Worm (Caenorhabditis elegans) whole organism, L1 larva: ENCODE measurements around the gene K07C5.13.
A peak's percentile ranks its signal among the peaks of the same experiment; 100 is the strongest.

Source experiments
- C16A3.4 ChIP-seq: fragments of 150-350 bp; optimal IDR thresholded peaks from 2 replicates; lab custom pipeline; 2014; ENCODE audit warnings: missing biosample characterization, missing genetic modification characterization
- alr-1 ChIP-seq: fragments of 200-800 bp; sonication (Bioruptor generic); optimal IDR thresholded peaks from 2 replicates; lab custom pipeline; 2018; ENCODE audit warnings: borderline replicate concordance, mild to moderate bottlenecking, missing genetic modification characterization, missing compliant biosample characterization
- blmp-1 ChIP-seq: fragments of 150-350 bp; optimal IDR thresholded peaks from 2 replicates; lab custom pipeline; 2014; ENCODE audit warnings: missing biosample characterization, missing genetic modification characterization
- ceh-63 ChIP-seq: fragments of 200-800 bp; sonication (Bioruptor generic); optimal IDR thresholded peaks from 2 replicates; lab custom pipeline; 2018; ENCODE audit warnings: mild to moderate bottlenecking, missing genetic modification characterization, missing compliant biosample characterization
- ceh-8 ChIP-seq: fragments of 200-800 bp; sonication (Bioruptor generic); optimal IDR thresholded peaks from 2 replicates; lab custom pipeline; 2018; ENCODE audit warnings: mild to moderate bottlenecking, missing genetic modification characterization, moderate library complexity, missing compliant biosample characterization
- efl-1 ChIP-seq, 4 experiments: fragments of 150-350 bp; optimal IDR thresholded peaks in 3 of 4; peaks in 1 of 4; 1 replicate in 1 of 4; 2 replicates in 3 of 4; lab custom pipeline; 2014; ENCODE audit warnings: missing biosample characterization in 2 of 4, missing genetic modification characterization in 2 of 4, missing genetic modification reagents in 2 of 4
- elt-2 ChIP-seq: sonication (generic microtip); optimal IDR thresholded peaks from 2 replicates; lab custom pipeline; 2016; ENCODE audit warnings: missing genetic modification characterization, mild to moderate bottlenecking, inconsistent platforms, missing compliant biosample characterization, missing genetic modification reagents
- elt-3 ChIP-seq, 6 experiments: fragments of 150-350 bp in 1 of 6; sonication (generic microtip); optimal IDR thresholded peaks; 2 replicates each; lab custom pipeline; 2017 to 2018; ENCODE audit warnings: missing biosample characterization in 6 of 6, missing genetic modification characterization in 6 of 6, inconsistent platforms in 1 of 6
- fkh-10 ChIP-seq: sonication (generic microtip); optimal IDR thresholded peaks from 2 replicates; lab custom pipeline; 2017; ENCODE audit warnings: missing biosample characterization, missing genetic modification reagents, missing genetic modification characterization
- fkh-4 ChIP-seq: sonication (generic microtip); optimal IDR thresholded peaks from 2 replicates; lab custom pipeline; 2016; ENCODE audit warnings: missing compliant biosample characterization, missing genetic modification characterization, borderline replicate concordance
- fkh-8 ChIP-seq: sonication (generic microtip); optimal IDR thresholded peaks from 2 replicates; lab custom pipeline; 2016; ENCODE audit warnings: mild to moderate bottlenecking, missing genetic modification characterization, missing compliant biosample characterization
- fos-1 ChIP-seq: fragments of 150-350 bp; optimal IDR thresholded peaks from 2 replicates; lab custom pipeline; 2014; ENCODE audit warnings: missing biosample characterization, missing genetic modification characterization
- hlh-4 ChIP-seq: sonication (generic microtip); optimal IDR thresholded peaks from 2 replicates; lab custom pipeline; 2016; ENCODE audit warnings: mild to moderate bottlenecking, missing genetic modification characterization, missing compliant biosample characterization
- isw-1 ChIP-seq: fragments of 200-800 bp; sonication (Bioruptor generic); IDR thresholded peaks from 2 replicates; pipeline ENCODE4 v1.3.6; 2022; ENCODE audit warnings: missing genetic modification characterization, missing compliant biosample characterization
- lin-13 ChIP-seq: fragments of 150-350 bp; optimal IDR thresholded peaks from 2 replicates; lab custom pipeline; 2014; ENCODE audit warnings: missing biosample characterization, missing genetic modification reagents, missing genetic modification characterization
- lin-14 ChIP-seq: fragments of 200-800 bp; sonication (Bioruptor generic); optimal IDR thresholded peaks from 2 replicates; lab custom pipeline; 2018; ENCODE audit warnings: mild to moderate bottlenecking, missing genetic modification characterization, moderate library complexity, missing compliant biosample characterization
- lin-15B ChIP-seq: fragments of 150-350 bp; sonication (generic microtip); optimal IDR thresholded peaks from 3 replicates; lab custom pipeline; 2014; ENCODE audit warnings: missing biosample characterization, missing genetic modification characterization
- lin-35 ChIP-seq, 2 experiments: fragments of 150-350 bp; optimal IDR thresholded peaks; 2 replicates each; lab custom pipeline; 2014; ENCODE audit warnings: missing biosample characterization in 2 of 2, missing genetic modification characterization in 2 of 2, missing genetic modification reagents in 2 of 2
- lsy-2 ChIP-seq, 2 experiments: fragments of 150-350 bp; optimal IDR thresholded peaks; 2 replicates each; lab custom pipeline; 2014; ENCODE audit warnings: missing biosample characterization in 2 of 2, missing genetic modification characterization in 2 of 2
- mab-9 ChIP-seq: fragments of 200-800 bp; sonication (Bioruptor generic); IDR thresholded peaks from 2 replicates; pipeline ENCODE4 v1.3.6; 2022; ENCODE audit warnings: missing genetic modification reagents, missing genetic modification characterization, missing compliant biosample characterization
- mdl-1 ChIP-seq, 2 experiments: fragments of 150-350 bp; optimal IDR thresholded peaks; 2 replicates each; lab custom pipeline; 2014 to 2017; ENCODE audit warnings: missing biosample characterization in 2 of 2, missing genetic modification characterization in 2 of 2, inconsistent platforms in 1 of 2
- mef-2 ChIP-seq: fragments of 150-350 bp; optimal IDR thresholded peaks from 2 replicates; lab custom pipeline; 2014; ENCODE audit warnings: missing biosample characterization, missing genetic modification characterization
- nhr-11 ChIP-seq: fragments of 150-350 bp; optimal IDR thresholded peaks from 2 replicates; lab custom pipeline; 2014; ENCODE audit warnings: missing biosample characterization, missing genetic modification characterization
- nhr-20 ChIP-seq: sonication (generic microtip); optimal IDR thresholded peaks from 2 replicates; lab custom pipeline; 2016; ENCODE audit warnings: mild to moderate bottlenecking, missing genetic modification characterization, missing compliant biosample characterization
- nhr-237 ChIP-seq: fragments of 150-350 bp; optimal IDR thresholded peaks from 2 replicates; lab custom pipeline; 2014; ENCODE audit warnings: missing biosample characterization, missing genetic modification characterization
- nhr-71 ChIP-seq: sonication (generic microtip); optimal IDR thresholded peaks from 2 replicates; lab custom pipeline; 2016; ENCODE audit warnings: mild to moderate bottlenecking, missing genetic modification characterization, moderate library complexity, missing compliant biosample characterization
- nhr-76 ChIP-seq: sonication (generic microtip); optimal IDR thresholded peaks from 2 replicates; lab custom pipeline; 2017; ENCODE audit warnings: missing biosample characterization, missing genetic modification characterization
- nhr-84 ChIP-seq: sonication (generic microtip); optimal IDR thresholded peaks from 2 replicates; lab custom pipeline; 2017; ENCODE audit warnings: missing biosample characterization, missing genetic modification characterization
- nhr-85 ChIP-seq: sonication (generic microtip); peaks from one replicate; lab custom pipeline; 2016; ENCODE audit warnings: missing genetic modification characterization, inconsistent platforms, missing compliant biosample characterization
- nhr-90 ChIP-seq: sonication (generic microtip); optimal IDR thresholded peaks from 2 replicates; lab custom pipeline; 2016; ENCODE audit warnings: mild to moderate bottlenecking, missing genetic modification characterization, missing compliant biosample characterization; ENCODE audit not compliant: poor library complexity
- snpc-4 ChIP-seq: fragments of 150-350 bp; optimal IDR thresholded peaks from 2 replicates; lab custom pipeline; 2014; ENCODE audit warnings: missing biosample characterization, missing genetic modification characterization
- snu-23 ChIP-seq: sonication (generic microtip); optimal IDR thresholded peaks from 2 replicates; lab custom pipeline; 2016; ENCODE audit warnings: missing genetic modification characterization, missing compliant biosample characterization
- sox-4 ChIP-seq: sonication (generic microtip); optimal IDR thresholded peaks from 2 replicates; lab custom pipeline; 2016; ENCODE audit warnings: missing genetic modification characterization, missing compliant biosample characterization
- tbx-2 ChIP-seq: sonication (generic microtip); optimal IDR thresholded peaks from 2 replicates; lab custom pipeline; 2016; ENCODE audit warnings: missing genetic modification characterization, missing compliant biosample characterization
- tlp-1 ChIP-seq: fragments of 150-350 bp; optimal IDR thresholded peaks from 2 replicates; lab custom pipeline; 2014; ENCODE audit warnings: missing biosample characterization, missing genetic modification characterization
- vab-15 ChIP-seq: sonication (generic microtip); optimal IDR thresholded peaks from 2 replicates; lab custom pipeline; 2017; ENCODE audit warnings: missing genotype, mild to moderate bottlenecking, missing genetic modification characterization, missing compliant biosample characterization
- xbp-1 ChIP-seq: sonication (generic microtip); optimal IDR thresholded peaks from 2 replicates; lab custom pipeline; 2016; ENCODE audit warnings: missing genetic modification characterization, missing compliant biosample characterization
- zip-4 ChIP-seq: fragments of 200-800 bp; sonication (Bioruptor generic); optimal IDR thresholded peaks from 2 replicates; lab custom pipeline; 2018; ENCODE audit warnings: mild to moderate bottlenecking, missing genetic modification characterization, moderate library complexity, missing compliant biosample characterization

Gene K07C5.13

ce11 chrV:10363834-10364233, 22.0 kb downstream of the K07C5.13 start:
- TF ChIP-seq ceh-63 (GFP tag; lab: Kevin White, UChicago) (no peak), nhr-76 (tag; lab: Kevin White, UChicago) (no peak), xbp-1 (tag; lab: Kevin White, UChicago) (no peak), hlh-4 (no peak), zip-4 (GFP tag; lab: Kevin White, UChicago) (no peak), isw-1 (GFP tag; lab: Robert Waterston, UW) (no peak), mef-2 (no peak), lin-14 (GFP tag; lab: Kevin White, UChicago) (no peak), efl-1 (optimal IDR thresholded peaks at IDR 0.05; lab: Kevin White, UChicago) (no peak), efl-1 (GFP tag; optimal IDR thresholded peaks at IDR 0.05 in 1 of 2; lab: Kevin White, UChicago) (no peak), vab-15 (tag; lab: Kevin White, UChicago) (no peak), sox-4 (no peak), nhr-85 (tag; lab: Kevin White, UChicago) (no peak), alr-1 (tag; lab: Kevin White, UChicago) (no peak), lsy-2 (tag; optimal IDR thresholded peaks at IDR 0.05; lab: Kevin White, UChicago) (no peak), snu-23 (GFP tag; lab: Kevin White, UChicago) (no peak), fkh-4 (tag; lab: Kevin White, UChicago) (no peak), nhr-11 (tag; lab: Kevin White, UChicago) (no peak), lin-35 (GFP tag; optimal IDR thresholded peaks at IDR 0.05; lab: Kevin White, UChicago) (no peak), lin-15B (no peak), nhr-84 (tag; lab: Kevin White, UChicago) (no peak)

DNA sequence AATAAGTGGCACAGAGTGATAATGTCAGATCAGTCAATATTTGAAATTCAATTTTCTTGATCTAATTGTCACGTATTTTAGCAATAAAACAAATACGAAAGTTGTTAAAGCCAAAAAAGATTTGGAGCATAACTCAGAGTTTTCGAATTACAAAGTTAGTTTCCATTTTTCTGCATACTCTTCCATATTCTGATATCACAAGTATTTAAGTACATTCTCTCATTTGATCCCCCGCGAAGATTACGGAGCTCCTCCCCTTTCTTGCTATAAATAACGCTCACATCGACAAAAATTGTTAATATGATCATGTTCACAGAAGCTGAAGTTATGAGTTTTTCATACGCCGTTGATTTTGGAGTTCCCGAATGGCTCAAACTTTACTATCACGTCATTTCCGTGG, 26.4 kb downstream of the K07C5.13 start, which contains the start of gene sri-20:
Gene sri-20 (plus strand): TSS at position 301 of the 400 bp plus-strand sequence.
- TF ChIP-seq fos-1 (no peak), lin-13 (no peak), mab-9 (GFP tag; lab: Robert Waterston, UW) (no peak), nhr-237 (tag; lab: Kevin White, UChicago) (no peak), fkh-4 (tag; lab: Kevin White, UChicago) (no peak), efl-1 (optimal IDR thresholded peaks at IDR 0.05; lab: Kevin White, UChicago) (no peak), efl-1 (GFP tag; optimal IDR thresholded peaks at IDR 0.05 in 1 of 2; lab: Kevin White, UChicago) (peak in 1 of 2 experiments; percentile 75)

ce11 chrV:10371177-10371576, 29.3 kb downstream of the K07C5.13 start:
- peak; percentile 49 for TF ChIP-seq nhr-71
- peak; percentile 72 for TF ChIP-seq nhr-20
- TF ChIP-seq snu-23 (GFP tag; lab: Kevin White, UChicago): peak; percentile 52
- no peak for TF ChIP-seq tlp-1 (tag; lab: Kevin White, UChicago)
- TF ChIP-seq lin-14 (GFP tag; lab: Kevin White, UChicago): peak; percentile 68
- TF ChIP-seq elt-2 (tag; lab: Kevin White, UChicago): peak; percentile 76
- TF ChIP-seq vab-15 (tag; lab: Kevin White, UChicago): no peak
- peak in 2 of 6 experiments; percentile 31 to 37 for TF ChIP-seq elt-3 (tag; optimal IDR thresholded peaks at IDR 0.05; lab: Kevin White, UChicago)
- peak; percentile 51 for TF ChIP-seq blmp-1 (tag; lab: Kevin White, UChicago)
- peak in 1 of 2 experiments; percentile 73 for TF ChIP-seq lin-35 (GFP tag; optimal IDR thresholded peaks at IDR 0.05; lab: Kevin White, UChicago)
- no peak for TF ChIP-seq snpc-4 (tag; lab: Kevin White, UChicago)
- no peak for TF ChIP-seq efl-1 (optimal IDR thresholded peaks at IDR 0.05; lab: Kevin White, UChicago)
- peak in 1 of 2 experiments; percentile 59 for TF ChIP-seq efl-1 (GFP tag; optimal IDR thresholded peaks at IDR 0.05 in 1 of 2; lab: Kevin White, UChicago)
- TF ChIP-seq mdl-1 (tag; optimal IDR thresholded peaks at IDR 0.05; lab: Kevin White, UChicago): peak in 1 of 2 experiments; percentile 23
- no peak for TF ChIP-seq fkh-10 (GFP tag; lab: Kevin White, UChicago)
- peak; percentile 14 for TF ChIP-seq nhr-90 (tag; lab: Kevin White, UChicago)
- no peak for TF ChIP-seq ceh-8 (GFP tag; lab: Kevin White, UChicago)
- TF ChIP-seq fkh-8: no peak
- peak; percentile 48 for TF ChIP-seq tbx-2 (tag; lab: Kevin White, UChicago)
- peak; percentile 5 for TF ChIP-seq C16A3.4 (tag; lab: Kevin White, UChicago)
- no peak for TF ChIP-seq hlh-4
- TF ChIP-seq nhr-85 (tag; lab: Kevin White, UChicago): peak; percentile 76
